Worm (Caenorhabditis elegans): ENCODE data around the gene M163.8.

M163.8 gene

ce11 chrX:14534117-14534516, 49.2 kb downstream of the M163.8 start, which contains the start of gene T24C2.5:
Gene T24C2.5 (plus strand): TSS chrX:14534417.
- no peak for TF ChIP-seq aly-1 (tag; optimal IDR thresholded peaks at IDR 0.05)

- TF ChIP-seq hmbx-1 (tag; optimal IDR thresholded peaks at IDR 0.05) (no peak), ceh-36 (tag; optimal IDR thresholded peaks at IDR 0.05) (no peak), ama-1 (optimal IDR thresholded peaks at IDR 0.05) (no peak), aly-1 (tag; optimal IDR thresholded peaks at IDR 0.05) (no peak), tbx-11 (GFP tag; IDR thresholded peaks at IDR 0.05) (no peak), B0310.2 (tag; optimal IDR thresholded peaks at IDR 0.05) (no peak), F13C5.2 (tag; optimal IDR thresholded peaks at IDR 0.05) (no peak), pes-1 (GFP tag; IDR thresholded peaks at IDR 0.05) (no peak), ets-7 (tag; optimal IDR thresholded peaks at IDR 0.05) (no peak), flt-1 (GFP tag; IDR thresholded peaks at IDR 0.05) (no peak)
These were observed 49.7 kb downstream of the M163.8 start for ce11 chrX:14534596-14534995.
